Fruit fly (Drosophila melanogaster) whole organism, embryonic: ENCODE results near the gene CG14024.

Source experiments
- BEAF-32 ChIP-seq: fragments of 200-800 bp; sonication (Bioruptor generic); optimal IDR thresholded peaks from 3 replicates; lab custom pipeline; 2017; ENCODE audit warnings: missing biosample characterization, missing genetic modification characterization, mild to moderate bottlenecking, moderate library complexity, missing genetic modification reagents
- HLHmδ ChIP-seq: fragments of 200-800 bp; sonication (Bioruptor generic); optimal IDR thresholded peaks from 2 replicates; lab custom pipeline; 2018; ENCODE audit warnings: missing biosample characterization, mild to moderate bottlenecking, missing genetic modification characterization, moderate library complexity
- lola ChIP-seq, 3 experiments: fragments of >200 bp in 2 of 3; fragments of 200-800 bp in 1 of 3; sonication (Bioruptor generic) in 1 of 3; optimal IDR thresholded peaks; 2 replicates each; lab custom pipeline; 2017 to 2019; ENCODE audit warnings: missing biosample characterization in 3 of 3, missing genetic modification characterization in 3 of 3, mild to moderate bottlenecking in 1 of 3, moderate library complexity in 1 of 3
- run ChIP-seq: fragments of 200-800 bp; sonication (Bioruptor generic); optimal IDR thresholded peaks from 3 replicates; lab custom pipeline; 2018; ENCODE audit warnings: missing biosample characterization, mild to moderate bottlenecking, missing genetic modification characterization

- TF ChIP-seq BEAF-32 = no peak
- TF ChIP-seq lola (GFP tag; optimal IDR thresholded peaks at IDR 0.05; lab: Kevin White, UChicago) = no peak
- TF ChIP-seq HLHmδ = no peak
- TF ChIP-seq run (tag; lab: Kevin White, UChicago) = no peak
These were observed 23.5 kb upstream of the CG14024 start, which contains the start of gene fusl for dm6 chr2L:5338024-5338720.
